Worm (Caenorhabditis elegans) whole organism, young adult: ENCODE data around the gene Y73B6BL.288.

ENCODE experiments used
- B0261.1 ChIP-seq: sonication (generic microtip); optimal IDR thresholded peaks from 2 replicates; lab custom pipeline; 2016; ENCODE audit warnings: mild to moderate bottlenecking, missing genetic modification characterization, moderate library complexity, missing compliant biosample characterization
- B0336.3 ChIP-seq: fragments of 200-800 bp; sonication (Bioruptor generic); IDR thresholded peaks from 2 replicates; pipeline ENCODE4 v1.3.6; 2022; ENCODE audit warnings: missing genetic modification characterization, missing compliant biosample characterization
- C06A6.2 ChIP-seq: fragments of 200-800 bp; sonication (Bioruptor generic); conservative IDR thresholded peaks from 2 replicates; pipeline ENCODE4 v1.3.6; 2022; ENCODE audit warnings: missing genetic modification characterization, missing compliant biosample characterization
- C17E4.6 ChIP-seq: fragments of 200-800 bp; sonication (Bioruptor generic); IDR thresholded peaks from 2 replicates; pipeline ENCODE4 v1.3.6; 2022; ENCODE audit warnings: missing genetic modification reagents, missing genetic modification characterization, missing compliant biosample characterization
- D2030.7 ChIP-seq: fragments of 200-800 bp; sonication (Bioruptor generic); IDR thresholded peaks from 2 replicates; pipeline ENCODE4 v1.3.6; 2022; ENCODE audit warnings: missing genetic modification reagents, missing genetic modification characterization, missing compliant biosample characterization
- F10E7.11 ChIP-seq: sonication (generic microtip); optimal IDR thresholded peaks from 2 replicates; lab custom pipeline; 2017; ENCODE audit warnings: mild to moderate bottlenecking, missing genetic modification characterization, moderate library complexity, missing compliant biosample characterization
- F23B12.7 ChIP-seq: sonication (generic microtip); optimal IDR thresholded peaks from 2 replicates; lab custom pipeline; 2017; ENCODE audit warnings: missing genetic modification characterization, mild to moderate bottlenecking, missing compliant biosample characterization, antibody characterized with exemption, moderate library complexity; ENCODE audit not compliant: insufficient read depth
- F39B2.1 ChIP-seq: fragments of 200-800 bp; sonication (Bioruptor generic); IDR thresholded peaks from 2 replicates; pipeline ENCODE4 v1.3.6; 2022; ENCODE audit warnings: missing genetic modification reagents, missing genetic modification characterization, missing compliant biosample characterization
- F55B11.4 ChIP-seq: sonication (generic microtip); optimal IDR thresholded peaks from 2 replicates; lab custom pipeline; 2016; ENCODE audit warnings: missing compliant biosample characterization, missing genetic modification characterization, borderline replicate concordance; ENCODE audit not compliant: insufficient read depth
- K11D2.4 ChIP-seq: fragments of 200-800 bp; sonication (Bioruptor generic); IDR thresholded peaks from 2 replicates; pipeline ENCODE4 v1.3.6; 2022; ENCODE audit warnings: missing genetic modification reagents, missing genetic modification characterization, missing compliant biosample characterization
- T26A5.8 ChIP-seq: sonication (generic microtip); optimal IDR thresholded peaks from 2 replicates; lab custom pipeline; 2016; ENCODE audit warnings: missing genetic modification characterization, missing compliant biosample characterization
- Y53G8AR.9 ChIP-seq: fragments of 200-800 bp; sonication (Bioruptor generic); conservative IDR thresholded peaks from 2 replicates; pipeline ENCODE4 v1.3.6; 2022; ENCODE audit warnings: missing genetic modification reagents, missing genetic modification characterization, missing compliant biosample characterization
- Y67H2A.10 ChIP-seq: fragments of 200-800 bp; sonication (Bioruptor generic); conservative IDR thresholded peaks from 2 replicates; pipeline ENCODE4 v1.3.6; 2022; ENCODE audit warnings: missing genetic modification reagents, missing genetic modification characterization, missing compliant biosample characterization
- Y95B8A.8 ChIP-seq: fragments of 200-800 bp; sonication (Bioruptor generic); IDR thresholded peaks from 2 replicates; pipeline ENCODE4 v1.3.6; 2022; ENCODE audit warnings: missing genetic modification reagents, missing genetic modification characterization, missing compliant biosample characterization
- aptf-2 ChIP-seq: fragments of 200-800 bp; sonication (Bioruptor generic); conservative IDR thresholded peaks from 2 replicates; pipeline ENCODE4 v1.3.6; 2022; ENCODE audit warnings: missing genetic modification reagents, missing genetic modification characterization, missing compliant biosample characterization
- atf-7 ChIP-seq: sonication (generic microtip); optimal IDR thresholded peaks from 2 replicates; lab custom pipeline; 2017; ENCODE audit warnings: mild to moderate bottlenecking, missing genetic modification characterization, missing compliant biosample characterization
- cebp-2 ChIP-seq: fragments of 200-800 bp; sonication (Bioruptor generic); IDR thresholded peaks from 2 replicates; pipeline ENCODE4 v1.3.6; 2022; ENCODE audit warnings: missing genetic modification characterization, missing compliant biosample characterization
- die-1 ChIP-seq: sonication (generic microtip); optimal IDR thresholded peaks from 2 replicates; lab custom pipeline; 2016; ENCODE audit warnings: missing genotype, mild to moderate bottlenecking, missing genetic modification characterization, missing compliant biosample characterization
- gei-17 ChIP-seq: fragments of 200-800 bp; sonication (Bioruptor generic); optimal IDR thresholded peaks from 2 replicates; lab custom pipeline; 2018; ENCODE audit warnings: mild to moderate bottlenecking, missing genetic modification characterization, missing compliant biosample characterization
- him-1 ChIP-seq: sonication (generic microtip); optimal IDR thresholded peaks from 2 replicates; lab custom pipeline; 2016; ENCODE audit warnings: missing genotype, missing genetic modification reagents, missing genetic modification characterization, missing compliant biosample characterization
- hlh-12 ChIP-seq: sonication (generic microtip); optimal IDR thresholded peaks from 2 replicates; lab custom pipeline; 2016; ENCODE audit warnings: missing genetic modification characterization, missing compliant biosample characterization
- hmg-1.2 ChIP-seq: fragments of 200-800 bp; sonication (Bioruptor generic); IDR thresholded peaks from 2 replicates; pipeline ENCODE4 v1.3.6; 2022; ENCODE audit warnings: missing genetic modification reagents, missing genetic modification characterization, missing compliant biosample characterization
- lag-1 ChIP-seq: fragments of 200-800 bp; sonication (Bioruptor generic); IDR thresholded peaks from 2 replicates; pipeline ENCODE4 v1.3.6; 2022; ENCODE audit warnings: missing genetic modification reagents, missing genetic modification characterization, missing compliant biosample characterization
- let-607 ChIP-seq, 2 experiments: fragments of 200-800 bp in 1 of 2; sonication (Bioruptor generic) in 1 of 2; sonication (generic microtip) in 1 of 2; optimal IDR thresholded peaks; 2 replicates each; lab custom pipeline; 2016 to 2018; ENCODE audit warnings: mild to moderate bottlenecking in 2 of 2, missing compliant biosample characterization in 2 of 2, missing genetic modification characterization in 2 of 2, moderate library complexity in 2 of 2, missing genotype in 1 of 2
- lin-26 ChIP-seq: fragments of 200-800 bp; sonication (Bioruptor generic); IDR thresholded peaks from 2 replicates; pipeline ENCODE4 v1.3.6; 2022; ENCODE audit warnings: missing genetic modification reagents, missing genetic modification characterization, missing compliant biosample characterization
- lir-1 ChIP-seq: fragments of 200-800 bp; sonication (Bioruptor generic); conservative IDR thresholded peaks from 2 replicates; pipeline ENCODE4 v1.3.6; 2022; ENCODE audit warnings: missing genetic modification reagents, missing genetic modification characterization, missing compliant biosample characterization
- lsl-1 ChIP-seq: fragments of 200-800 bp; sonication (Bioruptor generic); optimal IDR thresholded peaks from 2 replicates; lab custom pipeline; 2018; ENCODE audit warnings: mild to moderate bottlenecking, missing genetic modification characterization, moderate library complexity, missing compliant biosample characterization
- madf-10 ChIP-seq: sonication (generic microtip); optimal IDR thresholded peaks from 2 replicates; lab custom pipeline; 2016; ENCODE audit warnings: mild to moderate bottlenecking, missing genetic modification characterization, missing compliant biosample characterization
- mel-28 ChIP-seq: sonication (generic microtip); optimal IDR thresholded peaks from 2 replicates; lab custom pipeline; 2016; ENCODE audit warnings: borderline replicate concordance, mild to moderate bottlenecking, missing genetic modification characterization, missing compliant biosample characterization
- nhr-120 ChIP-seq: fragments of 200-800 bp; sonication (Bioruptor generic); IDR thresholded peaks from 2 replicates; pipeline ENCODE4 v1.3.6; 2022; ENCODE audit warnings: missing genetic modification characterization, missing compliant biosample characterization
- nhr-80 ChIP-seq: sonication (generic microtip); optimal IDR thresholded peaks from 2 replicates; lab custom pipeline; 2016; ENCODE audit warnings: missing genetic modification characterization, missing compliant biosample characterization
- pbrm-1 ChIP-seq: fragments of 200-800 bp; sonication (Bioruptor generic); IDR thresholded peaks from 2 replicates; pipeline ENCODE4 v1.3.6; 2022; ENCODE audit warnings: missing genetic modification reagents, missing genetic modification characterization, missing compliant biosample characterization
- snpc-1.3 ChIP-seq: sonication (generic microtip); optimal IDR thresholded peaks from 2 replicates; lab custom pipeline; 2017; ENCODE audit warnings: missing genetic modification characterization, mild to moderate bottlenecking, missing compliant biosample characterization, antibody characterized with exemption, moderate library complexity, missing genotype, missing genetic modification reagents; ENCODE audit not compliant: insufficient read depth
- snpc-4 ChIP-seq, 5 experiments: fragments of 150-350 bp in 1 of 5; sonication (generic microtip) in 4 of 5; optimal IDR thresholded peaks; 2 replicates each; lab custom pipeline; 2014 to 2018; ENCODE audit warnings: missing genetic modification characterization in 5 of 5, missing biosample characterization in 3 of 5, antibody characterized with exemption in 2 of 5, mild to moderate bottlenecking in 2 of 5, missing compliant biosample characterization in 2 of 5, missing genotype in 2 of 5, moderate library complexity in 2 of 5, missing genetic modification reagents in 1 of 5
- somi-1 ChIP-seq: fragments of 200-800 bp; sonication (Bioruptor generic); optimal IDR thresholded peaks from 2 replicates; lab custom pipeline; 2018; ENCODE audit warnings: mild to moderate bottlenecking, missing genetic modification characterization, missing compliant biosample characterization
- zfh-2 ChIP-seq: fragments of 200-800 bp; sonication (Bioruptor generic); conservative IDR thresholded peaks from 2 replicates; pipeline ENCODE4 v1.3.6; 2022; ENCODE audit warnings: missing genetic modification reagents, missing genetic modification characterization, missing compliant biosample characterization
- ztf-18 ChIP-seq: sonication (generic microtip); optimal IDR thresholded peaks from 2 replicates; lab custom pipeline; 2016; ENCODE audit warnings: missing genotype, mild to moderate bottlenecking, missing genetic modification characterization, missing compliant biosample characterization
- ztf-25 ChIP-seq: fragments of 200-800 bp; sonication (Bioruptor generic); IDR thresholded peaks from 2 replicates; pipeline ENCODE4 v1.3.6; 2022; ENCODE audit warnings: missing genetic modification reagents, missing genetic modification characterization, missing compliant biosample characterization

Y73B6BL.288 gene

DNA sequence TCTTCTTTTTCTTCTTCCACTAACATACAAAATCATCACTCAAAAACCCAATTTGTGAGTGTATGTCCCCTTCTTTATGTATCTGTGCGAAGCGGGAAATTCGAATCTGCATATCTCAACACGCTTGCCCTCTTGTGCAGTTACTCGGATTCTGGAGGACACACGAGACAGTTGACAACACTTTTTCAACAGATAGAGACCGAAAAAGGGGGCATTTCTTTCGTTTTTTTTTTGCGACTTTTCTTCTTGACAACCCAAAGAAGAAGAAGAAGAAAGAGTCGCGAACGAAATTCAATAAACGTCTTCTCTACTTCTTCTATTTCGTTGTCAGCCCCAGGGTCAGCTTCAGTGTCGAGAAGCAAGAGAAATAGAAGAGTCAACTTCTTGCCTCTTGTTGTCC lies 23.7 kb upstream of the Y73B6BL.288 start:
- 0 out of 2 replicates have a peak, but pooled peaks have one; percentile 4 for TF ChIP-seq hmg-1.2 (GFP tag; lab: Robert Waterston, UW)
- no peak for TF ChIP-seq aptf-2

DNA sequence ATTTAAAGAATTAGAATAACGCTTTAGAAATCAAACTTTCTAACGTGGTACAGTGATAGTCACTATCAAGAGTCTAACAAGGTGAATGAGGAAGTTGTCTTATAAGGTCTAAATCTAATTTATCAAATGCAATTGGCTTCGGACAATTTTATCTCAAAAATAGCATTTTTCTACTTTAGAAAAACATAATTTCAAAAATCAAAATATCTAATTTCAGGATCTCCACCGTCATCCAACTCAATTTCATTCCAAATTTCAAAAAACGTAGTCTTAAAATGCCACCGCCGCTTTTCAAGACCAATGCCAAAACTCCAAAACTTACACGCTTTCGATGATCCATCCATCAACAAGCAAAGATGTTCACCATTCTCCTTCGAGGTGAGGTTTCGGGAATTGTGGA lies 22.7 kb upstream of the Y73B6BL.288 start, which contains the start of gene Y73B6BL.270:
Gene Y73B6BL.270 (plus strand): TSS at position 301 of the 400 bp plus-strand sequence.
- TF ChIP-seq nhr-120 (no peak), lir-1 (GFP tag; lab: Robert Waterston, UW) (no peak), somi-1 (GFP tag; lab: Kevin White, UChicago) (no peak), him-1 (tag; lab: Kevin White, UChicago) (no peak), F55B11.4 (tag; lab: Kevin White, UChicago) (no peak), atf-7 (no peak), T26A5.8 (no peak), F10E7.11 (tag; lab: Kevin White, UChicago) (no peak), hlh-12 (tag; lab: Kevin White, UChicago) (no peak), hmg-1.2 (GFP tag; lab: Robert Waterston, UW) (no peak), pbrm-1 (GFP tag; lab: Robert Waterston, UW) (no peak), mel-28 (tag; lab: Kevin White, UChicago) (no peak), C17E4.6 (GFP tag; lab: Robert Waterston, UW) (no peak), gei-17 (GFP tag; lab: Kevin White, UChicago) (no peak), Y67H2A.10 (GFP tag; lab: Robert Waterston, UW) (no peak), snpc-1.3 (no peak), snpc-4 (GFP tag; optimal IDR thresholded peaks at IDR 0.05; lab: Kevin White, UChicago) (no peak), snpc-4 (tag; optimal IDR thresholded peaks at IDR 0.05; lab: Kevin White, UChicago) (no peak), ztf-18 (tag; lab: Kevin White, UChicago) (no peak), cebp-2 (GFP tag; lab: Robert Waterston, UW) (no peak), lsl-1 (GFP tag; lab: Kevin White, UChicago) (no peak)
- TF ChIP-seq, all 124 proteins: peak for 0

DNA sequence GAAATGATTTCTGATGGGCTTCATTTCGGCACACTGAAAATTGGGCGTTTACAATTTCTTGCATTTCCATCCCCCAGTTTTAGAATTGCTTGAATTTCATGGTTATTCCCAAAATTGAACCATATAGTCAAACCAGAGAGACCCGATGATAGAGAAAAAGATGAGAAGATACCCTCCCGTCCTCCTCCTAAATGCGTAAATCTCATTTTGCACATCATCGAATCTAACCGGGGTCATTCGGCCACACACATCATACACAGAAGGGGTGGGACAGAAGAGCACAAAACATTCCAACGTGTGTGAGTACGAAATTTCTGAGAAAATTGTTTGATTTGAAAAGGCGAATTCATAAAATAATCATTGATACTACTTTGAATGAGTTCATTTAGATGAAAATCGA lies 21.3 kb upstream of the Y73B6BL.288 start:
- TF ChIP-seq die-1: no peak
- no peak for TF ChIP-seq let-607 (tag; optimal IDR thresholded peaks at IDR 0.05; lab: Kevin White, UChicago)
- TF ChIP-seq lin-26 (GFP tag; lab: Robert Waterston, UW): no peak
- TF ChIP-seq ztf-18 (tag; lab: Kevin White, UChicago): no peak
- no peak for TF ChIP-seq zfh-2 (GFP tag; lab: Robert Waterston, UW)
- no peak for TF ChIP-seq ztf-25
- no peak for TF ChIP-seq D2030.7
- TF ChIP-seq Y53G8AR.9 (GFP tag; lab: Robert Waterston, UW): no peak
- no peak for TF ChIP-seq B0261.1
- TF ChIP-seq lag-1 (GFP tag; lab: Robert Waterston, UW): no peak
- no peak for TF ChIP-seq Y95B8A.8 (GFP tag; lab: Robert Waterston, UW)
- no peak for TF ChIP-seq lir-1 (GFP tag; lab: Robert Waterston, UW)
- TF ChIP-seq, all 124 proteins: peak for 0

DNA sequence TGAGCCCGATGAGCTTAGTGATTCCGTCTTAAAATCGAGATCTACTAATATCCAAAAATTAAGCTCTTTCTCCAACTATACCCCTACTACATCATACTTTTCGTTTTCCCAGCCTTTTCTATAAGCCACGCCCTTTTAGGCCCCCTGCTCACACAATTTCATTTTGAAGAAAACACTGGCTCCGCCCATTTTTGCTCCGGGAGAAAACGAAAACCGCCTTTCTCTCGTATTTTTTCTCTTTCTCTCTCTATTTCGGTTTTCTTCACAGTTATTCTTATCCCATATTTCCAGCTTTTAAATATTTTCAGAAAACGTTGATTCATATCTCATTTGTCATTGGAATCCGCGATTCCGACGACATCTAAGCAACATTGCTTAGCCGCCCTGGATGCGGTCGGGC lies 19.3 kb upstream of the Y73B6BL.288 start, which contains the start of gene Y73B6BL.47:
Gene Y73B6BL.47 (plus strand): TSS at position 301 of the 400 bp plus-strand sequence.
- no peak for TF ChIP-seq B0336.3
- no peak for TF ChIP-seq F39B2.1 (GFP tag; lab: Robert Waterston, UW)
- TF ChIP-seq F23B12.7 (tag; lab: Kevin White, UChicago): no peak
- no peak for TF ChIP-seq B0261.1
- no peak for TF ChIP-seq nhr-80 (tag; lab: Kevin White, UChicago)
- no peak for TF ChIP-seq lin-26 (GFP tag; lab: Robert Waterston, UW)
- no peak for TF ChIP-seq C06A6.2 (GFP tag; lab: Robert Waterston, UW)
- TF ChIP-seq K11D2.4 (GFP tag; lab: Robert Waterston, UW): no peak
- no peak for TF ChIP-seq madf-10 (tag; lab: Kevin White, UChicago)
